Worm (Caenorhabditis elegans): ENCODE measurements around the gene F59A6.2.

DNA sequence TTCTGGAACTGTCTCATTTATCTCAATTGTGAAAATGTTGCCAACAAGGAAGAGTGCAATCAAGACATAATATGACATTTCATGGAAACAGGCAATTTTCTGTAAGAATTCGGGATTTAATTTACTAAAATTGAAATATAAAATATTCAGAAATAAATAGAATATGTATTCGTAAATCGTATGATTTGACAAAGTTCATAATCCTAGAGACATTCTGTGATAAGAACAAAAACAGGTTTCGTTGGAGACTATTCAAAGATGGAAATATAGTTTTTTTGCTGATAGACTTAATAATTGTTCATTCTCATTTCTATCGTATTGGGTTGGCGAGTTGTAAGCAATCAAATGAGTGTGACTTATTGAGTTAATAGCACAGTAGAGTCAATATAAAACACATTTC lies 43.5 kb downstream of the F59A6.2 start, which contains the start of gene C27A2.12:
- no peak for TF ChIP-seq med-1 (GFP tag; optimal IDR thresholded peaks at IDR 0.05; ENCODE audit: insufficient read depth)
- TF ChIP-seq ztf-29 (GFP tag; IDR thresholded peaks at IDR 0.05), result no peak
- TF ChIP-seq flt-1 (GFP tag; IDR thresholded peaks at IDR 0.05), result no peak
- TF ChIP-seq tab-1 (GFP tag; IDR thresholded peaks at IDR 0.05), result no peak
- TF ChIP-seq klf-2 (GFP tag; conservative IDR thresholded peaks at IDR 0.05), result no peak
- TF ChIP-seq ztf-23 (GFP tag; IDR thresholded peaks at IDR 0.05), result no peak
- TF ChIP-seq T22C8.4 (GFP tag; IDR thresholded peaks at IDR 0.05), result no peak
- TF ChIP-seq ref-1 (GFP tag; conservative IDR thresholded peaks at IDR 0.05), result no peak
- no peak for TF ChIP-seq cog-1 (tag; optimal IDR thresholded peaks at IDR 0.05)
